Fruit fly (Drosophila melanogaster): ENCODE measurements around the gene indra.

Gene indra

DNA sequence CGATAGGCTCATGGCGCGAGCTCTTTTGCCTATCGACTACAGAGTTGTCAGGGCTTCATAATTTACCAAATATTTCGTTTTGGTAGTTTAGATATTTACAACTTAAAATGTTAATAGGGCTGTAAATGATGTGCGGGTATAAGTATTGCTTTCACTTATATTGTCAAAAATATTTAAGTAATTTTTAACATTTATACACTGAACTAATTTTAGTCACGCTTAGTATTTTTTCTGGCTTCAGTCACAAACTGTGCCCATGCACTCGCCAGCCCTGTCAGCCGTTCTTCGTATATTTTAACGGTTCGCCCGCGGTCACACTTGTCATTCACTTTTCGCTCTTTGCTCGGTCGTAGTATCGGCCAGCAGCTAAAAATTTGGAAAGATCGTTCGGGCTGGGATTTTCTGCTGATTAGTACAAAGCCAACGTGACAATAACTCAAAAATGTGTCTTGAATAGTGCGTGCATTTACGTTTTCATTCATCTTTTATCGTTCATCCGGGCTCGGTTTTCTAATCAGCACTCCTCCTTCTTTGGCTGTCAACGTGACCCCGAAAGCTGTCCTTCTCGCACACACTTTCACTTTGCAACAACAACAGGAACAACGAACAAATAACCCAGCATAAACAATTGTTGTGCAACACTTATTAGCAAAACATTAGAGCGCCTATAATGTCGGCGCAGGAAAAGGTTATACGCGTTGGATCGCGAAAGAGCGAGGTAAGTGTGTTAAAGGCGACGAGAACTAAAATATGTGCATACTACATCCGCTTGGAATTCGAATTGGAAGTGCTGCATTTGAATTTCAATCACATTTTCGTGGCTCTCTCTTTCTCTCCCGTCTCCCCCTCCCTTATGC, 7.4 kb downstream of the indra start, which contains the start of the genes Hmbs and CG2211 (continued):
- TF ChIP-seq C15 (GFP tag; IDR thresholded peaks at IDR 0.05) (peak; percentile 72; the same call in 1 of the 3 replicates), CG8089 (GFP tag; optimal IDR thresholded peaks at IDR 0.05) (peak; percentile 74), CG34376 (GFP tag; optimal IDR thresholded peaks at IDR 0.05) (peak; percentile 71), CG18599 (GFP tag; optimal IDR thresholded peaks at IDR 0.05) (peak; percentile 91), Sin3A (optimal IDR thresholded peaks at IDR 0.05) (peak; percentile 91), Adf1 (GFP tag; IDR thresholded peaks at IDR 0.05) (peak; percentile 29; the same call in 1 of the 2 replicates), psq (GFP tag; optimal IDR thresholded peaks at IDR 0.05) (peak; percentile 73), CG6854 (GFP tag; optimal IDR thresholded peaks at IDR 0.05) (peak; percentile 64), CG11560 (tag; IDR thresholded peaks at IDR 0.05) (peak; percentile 74; the same call in 2 of the 3 replicates), BEAF-32 (GFP tag; optimal IDR thresholded peaks at IDR 0.05) (peak; percentile 69), CG17912 (GFP tag; optimal IDR thresholded peaks at IDR 0.05) (no peak)

DNA sequence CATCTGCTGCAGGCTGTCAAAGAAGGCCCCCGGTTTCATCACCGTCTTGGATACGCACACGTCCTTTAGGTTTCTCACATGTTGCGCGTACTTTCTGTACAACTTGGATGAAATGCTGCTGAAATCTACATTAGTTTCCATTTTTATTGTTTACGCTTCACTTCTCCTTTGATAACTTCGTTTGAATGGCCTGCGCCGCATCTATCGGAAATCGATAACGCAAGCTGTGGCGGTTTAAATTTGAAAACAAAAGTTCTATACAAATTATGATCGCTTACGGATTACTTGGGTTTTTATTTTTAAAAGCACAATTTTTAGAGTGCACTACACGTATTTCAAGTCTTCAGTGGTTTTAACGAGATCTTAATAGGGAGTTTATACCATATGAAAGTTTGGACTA, 9.2 kb downstream of the indra start, which contains the start of gene msd5:
Gene msd5, minus strand, starts transcription at position 174 of the 400 bp plus-strand sequence.
- TF ChIP-seq repo (GFP tag; optimal IDR thresholded peaks at IDR 0.05) (no peak), da (GFP tag; optimal IDR thresholded peaks at IDR 0.05) (no peak), CG4730 (GFP tag; IDR thresholded peaks at IDR 0.05) (no peak), gem (tag; optimal IDR thresholded peaks at IDR 0.05) (no peak), crol (GFP tag; IDR thresholded peaks at IDR 0.05) (no peak), Oaz (GFP tag; IDR thresholded peaks at IDR 0.05) (no peak), cato (GFP tag; optimal IDR thresholded peaks at IDR 0.05; ENCODE audit: borderline replicate concordance) (no peak), CG9797 (GFP tag; optimal IDR thresholded peaks at IDR 0.05) (peak; percentile 1), fu2 (GFP tag; optimal IDR thresholded peaks at IDR 0.05) (no peak), CG13894 (tag; optimal IDR thresholded peaks at IDR 0.05) (no peak), CG6791 (GFP tag; IDR thresholded peaks at IDR 0.05; ENCODE audit: partially characterized antibody) (peak; percentile 67; the same call in 2 of the 3 replicates), nerfin-2 (GFP tag; IDR thresholded peaks at IDR 0.05; ENCODE audit: partially characterized antibody) (peak; percentile 55; the same call in 1 of the 2 replicates), amos (GFP tag; IDR thresholded peaks at IDR 0.05; ENCODE audit: partially characterized antibody) (peak; percentile 14; the same call in 1 of the 2 replicates), Sox102F (GFP tag; optimal IDR thresholded peaks at IDR 0.05) (no peak), CG14050 (GFP tag; IDR thresholded peaks at IDR 0.05) (no peak), CG1602 (GFP tag; optimal IDR thresholded peaks at IDR 0.05) (no peak), phol (tag; optimal IDR thresholded peaks at IDR 0.05) (peak; percentile 10), CG11247 (GFP tag; IDR thresholded peaks at IDR 0.05) (no peak), CG4617 (GFP tag; optimal IDR thresholded peaks at IDR 0.05; ENCODE audit: borderline replicate concordance) (no peak), E2f1 (GFP tag; IDR thresholded peaks at IDR 0.05) (no peak), CG2199 (GFP tag; IDR thresholded peaks at IDR 0.05) (no peak), HLH4C (GFP tag; IDR thresholded peaks at IDR 0.05; ENCODE audit: partially characterized antibody) (peak; percentile 77), CG32772 (GFP tag; IDR thresholded peaks at IDR 0.05) (no peak), slou (GFP tag; optimal IDR thresholded peaks at IDR 0.05) (no peak), kni (GFP tag; optimal IDR thresholded peaks at IDR 0.05) (no peak), CG13287 (GFP tag; IDR thresholded peaks at IDR 0.05; ENCODE audit: partially characterized antibody) (peak; percentile 47), CG2875 (GFP tag; optimal IDR thresholded peaks at IDR 0.05) (no peak), lbe (GFP tag; optimal IDR thresholded peaks at IDR 0.05) (no peak), pzg (GFP tag; optimal IDR thresholded peaks at IDR 0.05) (peak; percentile 28), Dip3 (GFP tag; optimal IDR thresholded peaks at IDR 0.05) (no peak), CG13624 (GFP tag; optimal IDR thresholded peaks at IDR 0.05) (no peak), Atf6 (GFP tag; IDR thresholded peaks at IDR 0.05) (no peak), CG7839 (tag; optimal IDR thresholded peaks at IDR 0.05) (no peak), E2f2 (GFP tag; IDR thresholded peaks at IDR 0.05) (peak; percentile 96), salm (tag; optimal IDR thresholded peaks at IDR 0.05) (no peak), CG15696 (tag; optimal IDR thresholded peaks at IDR 0.05) (no peak), CG12071 (GFP tag; optimal IDR thresholded peaks at IDR 0.05) (no peak)

Measured in whole organism, embryonic.